Worm (Caenorhabditis elegans) whole organism, L2 larva: ENCODE data around the gene agt-1.

Experiments used
- ZK546.5 ChIP-seq: sonication (generic microtip); optimal IDR thresholded peaks from 2 replicates; lab custom pipeline; 2017; ENCODE audit warnings: missing biosample characterization, missing genetic modification characterization
- blmp-1 ChIP-seq: sonication (generic microtip); optimal IDR thresholded peaks from 2 replicates; lab custom pipeline; 2017; ENCODE audit warnings: missing genetic modification characterization, mild to moderate bottlenecking, missing compliant biosample characterization, antibody characterized with exemption, moderate library complexity; ENCODE audit not compliant: insufficient read depth
- mdl-1 ChIP-seq, 2 experiments: fragments of 150-350 bp in 1 of 2; sonication (generic microtip) in 1 of 2; optimal IDR thresholded peaks; 2 replicates each; lab custom pipeline; 2017; ENCODE audit warnings: missing biosample characterization in 2 of 2, missing genetic modification characterization in 2 of 2
- nhr-11 ChIP-seq: fragments of 150-350 bp; optimal IDR thresholded peaks from 2 replicates; lab custom pipeline; 2014; ENCODE audit warnings: missing biosample characterization, missing genetic modification characterization
- nhr-237 ChIP-seq: fragments of 150-350 bp; optimal IDR thresholded peaks from 2 replicates; lab custom pipeline; 2014; ENCODE audit warnings: missing biosample characterization, missing genetic modification characterization
- nhr-6 ChIP-seq: fragments of 150-350 bp; optimal IDR thresholded peaks from 2 replicates; lab custom pipeline; 2014; ENCODE audit warnings: missing biosample characterization, missing genetic modification characterization
- nhr-77 ChIP-seq: fragments of 150-350 bp; optimal IDR thresholded peaks from 2 replicates; lab custom pipeline; 2014; ENCODE audit warnings: missing biosample characterization, missing genetic modification characterization
- skn-1 ChIP-seq: sonication (generic microtip); optimal IDR thresholded peaks from 2 replicates; lab custom pipeline; 2017; ENCODE audit warnings: missing biosample characterization, missing genetic modification characterization
- sma-9 ChIP-seq, 2 experiments: fragments of 150-350 bp in 1 of 2; sonication (generic microtip) in 1 of 2; optimal IDR thresholded peaks; 2 replicates each; lab custom pipeline; 2014 to 2016; ENCODE audit warnings: missing genetic modification characterization in 2 of 2, mild to moderate bottlenecking in 1 of 2, missing biosample characterization in 1 of 2, missing compliant biosample characterization in 1 of 2, missing genetic modification reagents in 1 of 2, moderate library complexity in 1 of 2
- snpc-4 ChIP-seq: fragments of 150-350 bp; optimal IDR thresholded peaks from 2 replicates; lab custom pipeline; 2014; ENCODE audit warnings: missing biosample characterization, missing genetic modification characterization
- unc-39 ChIP-seq: fragments of 150-350 bp; optimal IDR thresholded peaks from 2 replicates; lab custom pipeline; 2014; ENCODE audit warnings: missing biosample characterization, missing genetic modification characterization
- unc-62 ChIP-seq: fragments of 150-350 bp; optimal IDR thresholded peaks from 2 replicates; lab custom pipeline; 2014; ENCODE audit warnings: missing biosample characterization, missing genetic modification reagents, missing genetic modification characterization
- zag-1 ChIP-seq: fragments of 150-350 bp; optimal IDR thresholded peaks from 2 replicates; lab custom pipeline; 2014; ENCODE audit warnings: missing biosample characterization, missing genetic modification characterization
- ztf-11 ChIP-seq: sonication (generic microtip); optimal IDR thresholded peaks from 2 replicates; lab custom pipeline; 2017; ENCODE audit warnings: missing biosample characterization, missing genetic modification characterization

DNA sequence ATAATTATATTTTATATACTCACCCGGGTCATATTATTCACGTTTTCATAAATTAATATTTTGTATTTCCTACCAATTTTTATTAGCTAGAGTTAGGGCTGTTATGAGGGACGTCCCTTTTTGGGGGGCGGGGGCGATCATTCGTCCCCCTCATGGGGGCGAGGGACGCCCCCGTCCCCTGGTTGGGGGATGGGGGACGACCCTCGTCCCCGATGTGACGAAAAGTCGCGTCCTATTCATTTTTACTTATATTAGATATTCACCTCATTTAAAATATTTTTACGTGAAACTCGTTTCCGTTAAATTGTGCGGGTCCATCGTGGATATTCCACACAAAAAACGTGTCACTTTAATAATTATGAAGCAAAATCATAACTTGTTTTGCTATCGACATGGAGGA lies 20.6 kb downstream of the agt-1 start, which contains the start of gene W02A2.12:
- TF ChIP-seq nhr-77 (tag; lab: Kevin White, UChicago) (no peak), nhr-11 (tag; lab: Kevin White, UChicago) (no peak), blmp-1 (tag; lab: Kevin White, UChicago) (no peak), unc-39 (tag; lab: Kevin White, UChicago) (no peak), ztf-11 (no peak), ZK546.5 (tag; lab: Kevin White, UChicago) (no peak), unc-62 (GFP tag; lab: Kevin White, UChicago) (no peak), snpc-4 (no peak), nhr-6 (tag; lab: Kevin White, UChicago) (no peak), sma-9 (GFP tag; optimal IDR thresholded peaks at IDR 0.05; lab: Kevin White, UChicago) (no peak), sma-9 (tag; optimal IDR thresholded peaks at IDR 0.05; lab: Kevin White, UChicago) (no peak), nhr-237 (tag; lab: Kevin White, UChicago) (no peak), mdl-1 (tag; optimal IDR thresholded peaks at IDR 0.05; lab: Kevin White, UChicago) (no peak), skn-1 (tag; lab: Kevin White, UChicago) (no peak), zag-1 (tag; lab: Kevin White, UChicago) (no peak)
